Fruit fly (Drosophila melanogaster) whole organism, embryonic: ENCODE results near the gene dsx.

Source experiments
- Atf-2 ChIP-seq: fragments of 200-800 bp; sonication (Bioruptor generic); optimal IDR thresholded peaks from 2 replicates; lab custom pipeline; 2016; ENCODE audit warnings: missing biosample characterization, missing genetic modification characterization
- Atf3 ChIP-seq: fragments of 200-800 bp; sonication (Bioruptor generic); optimal IDR thresholded peaks from 3 replicates; lab custom pipeline; 2016; ENCODE audit warnings: missing biosample characterization, missing genetic modification characterization
- BEAF-32 ChIP-seq: fragments of 200-800 bp; sonication (Bioruptor generic); optimal IDR thresholded peaks from 3 replicates; lab custom pipeline; 2017; ENCODE audit warnings: missing biosample characterization, missing genetic modification characterization, mild to moderate bottlenecking, moderate library complexity, missing genetic modification reagents
- Bgb ChIP-seq: fragments of 200-800 bp; sonication (Bioruptor generic); IDR thresholded peaks from 2 replicates; pipeline ENCODE4 v1.3.6; 2022; ENCODE audit warnings: missing biosample characterization, missing genetic modification characterization; ENCODE audit not compliant: partially characterized antibody
- BtbVII ChIP-seq: fragments of 200-800 bp; sonication (Bioruptor generic); optimal IDR thresholded peaks from 3 replicates; lab custom pipeline; 2017; ENCODE audit warnings: missing biosample characterization, mild to moderate bottlenecking, missing genetic modification characterization
- CG10209 ChIP-seq: fragments of 200-800 bp; sonication (Bioruptor generic); optimal IDR thresholded peaks from 3 replicates; lab custom pipeline; 2017; ENCODE audit warnings: missing biosample characterization, mild to moderate bottlenecking, missing genetic modification characterization, missing genetic modification reagents
- CG1024 ChIP-seq: fragments of 200-800 bp; sonication (Bioruptor generic); IDR thresholded peaks from 2 replicates; pipeline ENCODE4 v1.3.6; 2022; ENCODE audit warnings: missing biosample characterization, missing genetic modification characterization
- CG11247 ChIP-seq: fragments of 200-800 bp; sonication (Bioruptor generic); IDR thresholded peaks from 2 replicates; pipeline ENCODE4 v1.3.6; 2022; ENCODE audit warnings: missing biosample characterization, missing genetic modification characterization
- CG11456 ChIP-seq: fragments of 200-800 bp; sonication (Bioruptor generic); IDR thresholded peaks from 3 replicates; pipeline ENCODE4 v1.3.6; 2022; ENCODE audit warnings: missing biosample characterization, missing genetic modification characterization
- CG12236 ChIP-seq: fragments of 200-800 bp; sonication (Bioruptor generic); optimal IDR thresholded peaks from 2 replicates; lab custom pipeline; 2016; ENCODE audit warnings: missing biosample characterization, missing genetic modification characterization
- CG12744 ChIP-seq: fragments of 200-800 bp; sonication (Bioruptor generic); optimal IDR thresholded peaks from 2 replicates; lab custom pipeline; 2016; ENCODE audit warnings: missing biosample characterization, missing genetic modification characterization
- CG13123 ChIP-seq: fragments of 200-800 bp; sonication (Bioruptor generic); optimal IDR thresholded peaks from 2 replicates; lab custom pipeline; 2016; ENCODE audit warnings: missing biosample characterization, missing genetic modification characterization
- CG14860 ChIP-seq: fragments of 200-800 bp; sonication (Bioruptor generic); IDR thresholded peaks from 3 replicates; pipeline ENCODE4 v1.3.6; 2022; ENCODE audit warnings: missing biosample characterization, missing genetic modification characterization; ENCODE audit not compliant: partially characterized antibody
- CG16779 ChIP-seq: fragments of 200-800 bp; sonication (Bioruptor generic); IDR thresholded peaks from 2 replicates; pipeline ENCODE4 v1.3.6; 2022; ENCODE audit warnings: missing biosample characterization, missing genetic modification characterization
- CG18262 ChIP-seq: fragments of 200-800 bp; optimal IDR thresholded peaks from 3 replicates; lab custom pipeline; 2019; ENCODE audit warnings: missing biosample characterization, mild to moderate bottlenecking, missing genetic modification characterization, moderate library complexity
- CG2199 ChIP-seq: fragments of 200-800 bp; sonication (Bioruptor generic); IDR thresholded peaks from 3 replicates; pipeline ENCODE4 v1.3.6; 2022; ENCODE audit warnings: missing biosample characterization, missing genetic modification characterization
- CG30431 ChIP-seq: fragments of 200-800 bp; sonication (Bioruptor generic); optimal IDR thresholded peaks from 2 replicates; lab custom pipeline; 2017; ENCODE audit warnings: missing biosample characterization, missing genetic modification characterization
- CG34224 ChIP-seq: fragments of 200-800 bp; sonication (Bioruptor generic); IDR thresholded peaks from 3 replicates; pipeline ENCODE4 v1.3.6; 2022; ENCODE audit warnings: missing biosample characterization, missing genetic modification characterization; ENCODE audit not compliant: partially characterized antibody
- CG6654 ChIP-seq: fragments of 200-800 bp; sonication (Bioruptor generic); optimal IDR thresholded peaks from 2 replicates; lab custom pipeline; 2017; ENCODE audit warnings: missing biosample characterization, mild to moderate bottlenecking, missing genetic modification characterization
- CG6689 ChIP-seq: fragments of 200-800 bp; sonication (Bioruptor generic); IDR thresholded peaks from 2 replicates; pipeline ENCODE4 v1.3.6; 2022; ENCODE audit warnings: missing biosample characterization, missing genetic modification characterization
- CG8944 ChIP-seq: fragments of 200-800 bp; sonication (Bioruptor generic); optimal IDR thresholded peaks from 3 replicates; lab custom pipeline; 2016; ENCODE audit warnings: missing biosample characterization, missing genetic modification characterization
- CG9437 ChIP-seq: fragments of 200-800 bp; sonication (Bioruptor generic); optimal IDR thresholded peaks from 2 replicates; lab custom pipeline; 2018; ENCODE audit warnings: missing biosample characterization, mild to moderate bottlenecking, missing genetic modification characterization
- CoRest ChIP-seq: fragments of 200-800 bp; sonication (Bioruptor generic); optimal IDR thresholded peaks from 3 replicates; lab custom pipeline; 2018; ENCODE audit warnings: missing biosample characterization, mild to moderate bottlenecking, missing genetic modification characterization, moderate library complexity
- Dp ChIP-seq: fragments of 200-800 bp; sonication (Bioruptor generic); optimal IDR thresholded peaks from 2 replicates; lab custom pipeline; 2018; ENCODE audit warnings: missing biosample characterization, mild to moderate bottlenecking, missing genetic modification characterization, moderate library complexity
- GATAe ChIP-seq: fragments of 200-800 bp; sonication (Bioruptor generic); conservative IDR thresholded peaks from 2 replicates; pipeline ENCODE4 v1.3.6; 2022; ENCODE audit warnings: missing biosample characterization, missing genetic modification characterization
- Mad ChIP-seq: fragments of 200-800 bp; sonication (Bioruptor generic); optimal IDR thresholded peaks from 2 replicates; lab custom pipeline; 2016; ENCODE audit warnings: missing biosample characterization, missing genetic modification characterization
- Med ChIP-seq: fragments of 200-800 bp; sonication (Bioruptor generic); peaks from one replicate; lab custom pipeline; 2016; ENCODE audit warnings: missing biosample characterization, missing genetic modification characterization, mild to moderate bottlenecking, inconsistent platforms, moderate library complexity
- Rx ChIP-seq: fragments of 200-800 bp; sonication (Bioruptor generic); IDR thresholded peaks from 2 replicates; pipeline ENCODE4 v1.3.6; 2022; ENCODE audit warnings: missing biosample characterization, missing genetic modification characterization
- Spps ChIP-seq: fragments of 200-800 bp; sonication (Bioruptor generic); optimal IDR thresholded peaks from 2 replicates; lab custom pipeline; 2018; ENCODE audit warnings: missing biosample characterization, mild to moderate bottlenecking, missing genetic modification characterization
- amos ChIP-seq: fragments of 200-800 bp; sonication (Bioruptor generic); IDR thresholded peaks from 2 replicates; pipeline ENCODE4 v1.3.6; 2022; ENCODE audit warnings: missing biosample characterization, missing genetic modification characterization; ENCODE audit not compliant: partially characterized antibody
- bbx ChIP-seq: fragments of 200-800 bp; sonication (Bioruptor generic); IDR thresholded peaks from 2 replicates; pipeline ENCODE4 v1.3.6; 2022; ENCODE audit warnings: missing biosample characterization, missing genetic modification characterization; ENCODE audit not compliant: partially characterized antibody
- bigmax ChIP-seq: fragments of 200-800 bp; sonication (Bioruptor generic); optimal IDR thresholded peaks from 2 replicates; lab custom pipeline; 2018; ENCODE audit warnings: missing biosample characterization, mild to moderate bottlenecking, missing genetic modification characterization
- cad ChIP-seq: fragments of >200 bp; optimal IDR thresholded peaks from 2 replicates; lab custom pipeline; 2017; ENCODE audit warnings: missing biosample characterization, missing genetic modification characterization
- chif ChIP-seq, 2 experiments: fragments of 200-800 bp; sonication (Bioruptor generic); optimal IDR thresholded peaks; 3 replicates each; lab custom pipeline; 2016; ENCODE audit warnings: missing biosample characterization in 2 of 2, missing genetic modification characterization in 2 of 2
- croc ChIP-seq: fragments of 200-800 bp; sonication (Bioruptor generic); conservative IDR thresholded peaks from 3 replicates; pipeline ENCODE4 v1.3.6; 2022; ENCODE audit warnings: missing biosample characterization, missing genetic modification characterization
- crp ChIP-seq, 2 experiments: fragments of 200-800 bp; sonication (Bioruptor generic); optimal IDR thresholded peaks; 2 replicates in 1 of 2; 3 replicates in 1 of 2; lab custom pipeline; 2017; ENCODE audit warnings: missing biosample characterization in 2 of 2, missing genetic modification characterization in 2 of 2, mild to moderate bottlenecking in 1 of 2, moderate library complexity in 1 of 2
- dimm ChIP-seq: fragments of 200-800 bp; sonication (Bioruptor generic); IDR thresholded peaks from 2 replicates; pipeline ENCODE4 v1.3.6; 2022; ENCODE audit warnings: missing biosample characterization, missing genetic modification characterization
- dmrt99B ChIP-seq: fragments of 200-800 bp; sonication (Bioruptor generic); optimal IDR thresholded peaks from 2 replicates; lab custom pipeline; 2018; ENCODE audit warnings: missing biosample characterization, mild to moderate bottlenecking, missing genetic modification characterization, moderate library complexity
- emc ChIP-seq: fragments of 200-800 bp; sonication (Bioruptor generic); optimal IDR thresholded peaks from 2 replicates; lab custom pipeline; 2016; ENCODE audit warnings: missing biosample characterization, missing genetic modification characterization
- esg ChIP-seq: fragments of 200-800 bp; sonication (Bioruptor generic); conservative IDR thresholded peaks from 2 replicates; pipeline ENCODE4 v1.3.6; 2022; ENCODE audit warnings: missing biosample characterization, missing genetic modification characterization
- fd64A ChIP-seq: fragments of 200-800 bp; sonication (Bioruptor generic); optimal IDR thresholded peaks from 3 replicates; lab custom pipeline; 2018; ENCODE audit warnings: missing biosample characterization, mild to moderate bottlenecking, missing genetic modification characterization
- grau ChIP-seq: fragments of 200-800 bp; optimal IDR thresholded peaks from 3 replicates; lab custom pipeline; 2019; ENCODE audit warnings: missing biosample characterization, mild to moderate bottlenecking, missing genetic modification characterization, moderate library complexity
- insv ChIP-seq, 2 experiments: fragments of 200-800 bp; sonication (Bioruptor generic); optimal IDR thresholded peaks; 3 replicates each; lab custom pipeline; 2016 to 2018; ENCODE audit warnings: missing biosample characterization in 2 of 2, missing genetic modification characterization in 2 of 2
- kay ChIP-seq: fragments of 200-800 bp; sonication (Bioruptor generic); optimal IDR thresholded peaks from 2 replicates; lab custom pipeline; 2016; ENCODE audit warnings: missing biosample characterization, missing genetic modification characterization
- nom ChIP-seq: fragments of 200-800 bp; sonication (Bioruptor generic); optimal IDR thresholded peaks from 2 replicates; lab custom pipeline; 2017; ENCODE audit warnings: missing biosample characterization, missing genetic modification characterization, mild to moderate bottlenecking, moderate library complexity, missing genetic modification reagents
- pfk ChIP-seq: fragments of 200-800 bp; sonication (Bioruptor generic); optimal IDR thresholded peaks from 2 replicates; lab custom pipeline; 2018; ENCODE audit warnings: missing biosample characterization, mild to moderate bottlenecking, missing genetic modification characterization, moderate library complexity
- pum ChIP-seq: fragments of 200-800 bp; sonication (Bioruptor generic); optimal IDR thresholded peaks from 2 replicates; lab custom pipeline; 2016; ENCODE audit warnings: missing biosample characterization, missing genetic modification characterization
- rib ChIP-seq: fragments of 200-800 bp; sonication (Bioruptor generic); IDR thresholded peaks from 2 replicates; pipeline ENCODE4 v1.3.6; 2022; ENCODE audit warnings: missing biosample characterization, missing genetic modification characterization
- sens-2 ChIP-seq: fragments of 200-800 bp; sonication (Bioruptor generic); IDR thresholded peaks from 2 replicates; pipeline ENCODE4 v1.3.6; 2022; ENCODE audit warnings: missing biosample characterization, missing genetic modification characterization
- stc ChIP-seq: fragments of 200-800 bp; sonication (Bioruptor generic); IDR thresholded peaks from 2 replicates; pipeline ENCODE4 v1.3.6; 2022; ENCODE audit warnings: missing biosample characterization, missing genetic modification characterization
- stwl ChIP-seq: fragments of 200-800 bp; sonication (Bioruptor generic); optimal IDR thresholded peaks from 3 replicates; lab custom pipeline; 2018; ENCODE audit warnings: missing biosample characterization, mild to moderate bottlenecking, missing genetic modification characterization, moderate library complexity
- zf30C ChIP-seq: fragments of 200-800 bp; sonication (Bioruptor generic); optimal IDR thresholded peaks from 3 replicates; lab custom pipeline; 2018; ENCODE audit warnings: missing biosample characterization, mild to moderate bottlenecking, missing genetic modification characterization

Gene dsx

DNA sequence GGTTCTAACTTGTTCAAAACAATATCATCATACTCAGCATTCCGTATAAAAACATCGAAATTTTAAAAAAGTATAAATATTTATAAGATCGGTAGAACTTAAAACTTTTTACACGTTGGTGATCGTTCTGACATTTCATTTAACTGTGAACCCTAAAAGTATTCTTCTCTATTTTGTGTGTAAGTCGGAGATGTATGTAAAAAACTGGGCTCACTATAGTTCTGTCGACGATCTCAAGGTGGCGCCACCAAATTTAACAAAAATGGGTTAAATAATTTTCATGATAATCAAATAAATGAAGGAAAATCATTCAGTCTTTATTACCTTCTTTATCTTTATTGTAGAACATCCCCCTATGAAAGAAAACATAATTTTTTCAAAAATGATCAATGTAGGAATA, 14.2 kb upstream of the dsx start (continued):
- TF ChIP-seq croc (GFP tag; lab: Robert Waterston, UW) (no peak), insv (GFP tag; optimal IDR thresholded peaks at IDR 0.05; lab: Kevin White, UChicago) (no peak), CG8944 (GFP tag; lab: Kevin White, UChicago) (no peak), CG11247 (GFP tag; lab: Robert Waterston, UW) (no peak), CG1024 (GFP tag; lab: Robert Waterston, UW) (no peak), nom (no peak), CoRest (tag; lab: Kevin White, UChicago) (peak; percentile 8), zf30C (GFP tag; lab: Kevin White, UChicago) (no peak), CG6689 (GFP tag; lab: Robert Waterston, UW) (no peak), CG34224 (GFP tag; lab: Robert Waterston, UW) (no peak), Mad (GFP tag; lab: Kevin White, UChicago) (no peak), emc (no peak), kay (GFP tag; lab: Kevin White, UChicago) (no peak), amos (GFP tag; lab: Robert Waterston, UW) (peak; percentile 65), bigmax (no peak), pfk (no peak), stwl (tag; lab: Kevin White, UChicago) (peak; percentile 47), Dp (GFP tag; lab: Kevin White, UChicago) (no peak), sens-2 (GFP tag; lab: Robert Waterston, UW) (no peak), Atf-2 (GFP tag; lab: Kevin White, UChicago) (no peak), pum (GFP tag; lab: Kevin White, UChicago) (no peak), grau (peak; percentile 12), CG9437 (GFP tag; lab: Kevin White, UChicago) (no peak), fd64A (GFP tag; lab: Kevin White, UChicago) (no peak), GATAe (GFP tag; lab: Robert Waterston, UW) (no peak), CG10209 (GFP tag; lab: Kevin White, UChicago) (no peak), CG6654 (no peak), CG30431 (GFP tag; lab: Kevin White, UChicago) (no peak), CG14860 (GFP tag; lab: Robert Waterston, UW) (no peak), CG12744 (GFP tag; lab: Kevin White, UChicago) (no peak), crp (GFP tag; optimal IDR thresholded peaks at IDR 0.05; lab: Kevin White, UChicago) (no peak), Bgb (peak; percentile 63), CG2199 (GFP tag; lab: Robert Waterston, UW) (peak; percentile 90), BEAF-32 (no peak), CG12236 (GFP tag; lab: Kevin White, UChicago) (no peak), BtbVII (GFP tag; lab: Kevin White, UChicago) (no peak), Med (GFP tag; lab: Kevin White, UChicago) (peak; percentile 74), chif (GFP tag; optimal IDR thresholded peaks at IDR 0.05; lab: Kevin White, UChicago) (no peak), Atf3 (GFP tag; lab: Kevin White, UChicago) (no peak), rib (GFP tag; lab: Robert Waterston, UW) (no peak), CG16779 (no peak), stc (GFP tag; lab: Robert Waterston, UW) (no peak), Spps (no peak), esg (no peak), bbx (GFP tag; lab: Robert Waterston, UW) (0 out of 2 replicates have a peak, but pooled peaks have one; percentile 8), cad (GFP tag; lab: Kevin White, UChicago) (no peak), CG13123 (no peak), Rx (GFP tag; lab: Robert Waterston, UW) (no peak), dimm (GFP tag; lab: Robert Waterston, UW) (no peak), CG18262 (peak; percentile 22), dmrt99B (tag; lab: Kevin White, UChicago) (no peak), CG11456 (GFP tag; lab: Robert Waterston, UW) (no peak)
